Worm (Caenorhabditis elegans) whole organism, young adult: ENCODE data around the gene cav-1.

Source experiments
- C17E4.6 ChIP-seq: fragments of 200-800 bp; sonication (Bioruptor generic); IDR thresholded peaks from 2 replicates; pipeline ENCODE4 v1.3.6; 2022; ENCODE audit warnings: missing genetic modification reagents, missing genetic modification characterization, missing compliant biosample characterization
- F23B12.7 ChIP-seq: sonication (generic microtip); optimal IDR thresholded peaks from 2 replicates; lab custom pipeline; 2017; ENCODE audit warnings: missing genetic modification characterization, mild to moderate bottlenecking, missing compliant biosample characterization, antibody characterized with exemption, moderate library complexity; ENCODE audit not compliant: insufficient read depth
- F37B4.10 ChIP-seq: fragments of 200-800 bp; sonication (Bioruptor generic); IDR thresholded peaks from 2 replicates; pipeline ENCODE4 v1.3.6; 2022; ENCODE audit warnings: missing genetic modification characterization, missing compliant biosample characterization
- F49E8.2 ChIP-seq: sonication (generic microtip); optimal IDR thresholded peaks from 3 replicates; lab custom pipeline; 2017; ENCODE audit warnings: missing genetic modification characterization, mild to moderate bottlenecking, missing compliant biosample characterization, antibody characterized with exemption, moderate library complexity; ENCODE audit not compliant: insufficient read depth
- T26A5.8 ChIP-seq: sonication (generic microtip); optimal IDR thresholded peaks from 2 replicates; lab custom pipeline; 2016; ENCODE audit warnings: missing genetic modification characterization, missing compliant biosample characterization
- Y95B8A.8 ChIP-seq: fragments of 200-800 bp; sonication (Bioruptor generic); IDR thresholded peaks from 2 replicates; pipeline ENCODE4 v1.3.6; 2022; ENCODE audit warnings: missing genetic modification reagents, missing genetic modification characterization, missing compliant biosample characterization
- akir-1 ChIP-seq: fragments of 200-800 bp; sonication (Bioruptor generic); optimal IDR thresholded peaks from 2 replicates; lab custom pipeline; 2018; ENCODE audit warnings: mild to moderate bottlenecking, missing genetic modification characterization, moderate library complexity, missing compliant biosample characterization
- aptf-3 ChIP-seq: fragments of 200-800 bp; sonication (Bioruptor generic); IDR thresholded peaks from 2 replicates; pipeline ENCODE4 v1.3.6; 2022; ENCODE audit warnings: missing genetic modification characterization, missing compliant biosample characterization
- atf-7 ChIP-seq: sonication (generic microtip); optimal IDR thresholded peaks from 2 replicates; lab custom pipeline; 2017; ENCODE audit warnings: mild to moderate bottlenecking, missing genetic modification characterization, missing compliant biosample characterization
- athp-1 ChIP-seq: sonication (generic microtip); optimal IDR thresholded peaks from 2 replicates; lab custom pipeline; 2017; ENCODE audit warnings: mild to moderate bottlenecking, missing genetic modification characterization, missing compliant biosample characterization
- attf-3 ChIP-seq: fragments of 200-800 bp; sonication (Bioruptor generic); conservative IDR thresholded peaks from 2 replicates; pipeline ENCODE4 v1.3.6; 2022; ENCODE audit warnings: missing genetic modification reagents, missing genetic modification characterization, missing compliant biosample characterization
- attf-6 ChIP-seq: fragments of 200-800 bp; sonication (Bioruptor generic); IDR thresholded peaks from 2 replicates; pipeline ENCODE4 v1.3.6; 2022; ENCODE audit warnings: missing genetic modification reagents, missing genetic modification characterization, missing compliant biosample characterization
- bed-2 ChIP-seq: fragments of 200-800 bp; sonication (Bioruptor generic); IDR thresholded peaks from 2 replicates; pipeline ENCODE4 v1.3.6; 2022; ENCODE audit warnings: missing genetic modification reagents, missing genetic modification characterization, missing compliant biosample characterization
- ceh-40 ChIP-seq: fragments of 200-800 bp; sonication (Bioruptor generic); IDR thresholded peaks from 2 replicates; pipeline ENCODE4 v1.3.6; 2022; ENCODE audit warnings: missing genetic modification characterization, missing compliant biosample characterization
- chd-7 ChIP-seq: sonication (generic microtip); optimal IDR thresholded peaks from 2 replicates; lab custom pipeline; 2016; ENCODE audit warnings: mild to moderate bottlenecking, missing genetic modification characterization, moderate library complexity, missing compliant biosample characterization
- dox-1 ChIP-seq: fragments of 200-800 bp; sonication (Bioruptor generic); IDR thresholded peaks from 2 replicates; pipeline ENCODE4 v1.3.6; 2022; ENCODE audit warnings: missing genetic modification reagents, missing genetic modification characterization, missing compliant biosample characterization
- dpff-1 ChIP-seq: sonication (generic microtip); optimal IDR thresholded peaks from 2 replicates; lab custom pipeline; 2017; ENCODE audit warnings: mild to moderate bottlenecking, missing genetic modification characterization, missing compliant biosample characterization
- dpl-1 ChIP-seq: fragments of 150-350 bp; optimal IDR thresholded peaks from 2 replicates; lab custom pipeline; 2014; ENCODE audit warnings: missing biosample characterization, missing genetic modification reagents, missing genetic modification characterization
- egl-18 ChIP-seq: fragments of 200-800 bp; sonication (Bioruptor generic); IDR thresholded peaks from 2 replicates; pipeline ENCODE4 v1.3.6; 2022; ENCODE audit warnings: missing genetic modification reagents, missing genetic modification characterization, missing compliant biosample characterization
- hlh-12 ChIP-seq: sonication (generic microtip); optimal IDR thresholded peaks from 2 replicates; lab custom pipeline; 2016; ENCODE audit warnings: missing genetic modification characterization, missing compliant biosample characterization
- hlh-26 ChIP-seq: fragments of 200-800 bp; sonication (Bioruptor generic); conservative IDR thresholded peaks from 2 replicates; pipeline ENCODE4 v1.3.6; 2022; ENCODE audit warnings: missing genetic modification reagents, missing genetic modification characterization, missing compliant biosample characterization
- hrde-1 ChIP-seq: sonication (generic microtip); optimal IDR thresholded peaks from 2 replicates; lab custom pipeline; 2016; ENCODE audit warnings: missing genetic modification characterization, mild to moderate bottlenecking, missing compliant biosample characterization, moderate library complexity, missing genotype, missing genetic modification reagents, borderline replicate concordance
- lin-26 ChIP-seq: fragments of 200-800 bp; sonication (Bioruptor generic); IDR thresholded peaks from 2 replicates; pipeline ENCODE4 v1.3.6; 2022; ENCODE audit warnings: missing genetic modification reagents, missing genetic modification characterization, missing compliant biosample characterization
- lin-35 ChIP-seq, 3 experiments: fragments of 150-350 bp in 2 of 3; sonication (generic microtip) in 1 of 3; optimal IDR thresholded peaks; 2 replicates each; lab custom pipeline; 2014 to 2018; ENCODE audit warnings: missing biosample characterization in 3 of 3, missing genetic modification characterization in 3 of 3, missing genetic modification reagents in 3 of 3
- lin-54 ChIP-seq: fragments of 200-800 bp; sonication (Bioruptor generic); optimal IDR thresholded peaks from 2 replicates; lab custom pipeline; 2018; ENCODE audit warnings: mild to moderate bottlenecking, missing genetic modification characterization, missing compliant biosample characterization
- lir-1 ChIP-seq: fragments of 200-800 bp; sonication (Bioruptor generic); conservative IDR thresholded peaks from 2 replicates; pipeline ENCODE4 v1.3.6; 2022; ENCODE audit warnings: missing genetic modification reagents, missing genetic modification characterization, missing compliant biosample characterization
- lsl-1 ChIP-seq: fragments of 200-800 bp; sonication (Bioruptor generic); optimal IDR thresholded peaks from 2 replicates; lab custom pipeline; 2018; ENCODE audit warnings: mild to moderate bottlenecking, missing genetic modification characterization, moderate library complexity, missing compliant biosample characterization
- madf-10 ChIP-seq: sonication (generic microtip); optimal IDR thresholded peaks from 2 replicates; lab custom pipeline; 2016; ENCODE audit warnings: mild to moderate bottlenecking, missing genetic modification characterization, missing compliant biosample characterization
- madf-3 ChIP-seq: fragments of 200-800 bp; sonication (Bioruptor generic); IDR thresholded peaks from 2 replicates; pipeline ENCODE4 v1.3.6; 2022; ENCODE audit warnings: missing genetic modification reagents, missing genetic modification characterization, missing compliant biosample characterization
- mxl-1 ChIP-seq: sonication (generic microtip); optimal IDR thresholded peaks from 2 replicates; lab custom pipeline; 2016; ENCODE audit warnings: missing genetic modification characterization, missing compliant biosample characterization
- nfya-2 ChIP-seq: fragments of 200-800 bp; sonication (Bioruptor generic); IDR thresholded peaks from 2 replicates; pipeline ENCODE4 v1.3.6; 2022; ENCODE audit warnings: missing genetic modification reagents, missing genetic modification characterization, missing compliant biosample characterization
- nfyb-1 ChIP-seq: fragments of 200-800 bp; sonication (Bioruptor generic); IDR thresholded peaks from 2 replicates; pipeline ENCODE4 v1.3.6; 2022; ENCODE audit warnings: missing genetic modification reagents, missing genetic modification characterization, missing compliant biosample characterization
- nhr-27 ChIP-seq: fragments of 200-800 bp; sonication (Bioruptor generic); optimal IDR thresholded peaks from 2 replicates; lab custom pipeline; 2018; ENCODE audit warnings: mild to moderate bottlenecking, missing genetic modification characterization, moderate library complexity, missing compliant biosample characterization
- nhr-90 ChIP-seq: sonication (generic microtip); optimal IDR thresholded peaks from 2 replicates; lab custom pipeline; 2016; ENCODE audit warnings: missing genotype, mild to moderate bottlenecking, missing genetic modification characterization, missing compliant biosample characterization
- rec-8 ChIP-seq, 2 experiments: sonication (generic microtip); optimal IDR thresholded peaks; 2 replicates each; lab custom pipeline; 2016; ENCODE audit warnings: mild to moderate bottlenecking in 2 of 2, missing genetic modification characterization in 2 of 2, missing genetic modification reagents in 2 of 2, missing genotype in 2 of 2, missing biosample characterization in 1 of 2, missing compliant biosample characterization in 1 of 2, moderate library complexity in 1 of 2
- repo-1 ChIP-seq: sonication (generic microtip); optimal IDR thresholded peaks from 2 replicates; lab custom pipeline; 2017; ENCODE audit warnings: mild to moderate bottlenecking, missing genetic modification characterization, missing compliant biosample characterization
- rpc-1 ChIP-seq, 2 experiments: fragments of 150-350 bp in 1 of 2; sonication (generic microtip) in 1 of 2; optimal IDR thresholded peaks; 2 replicates each; lab custom pipeline; 2014 to 2018; ENCODE audit warnings: missing biosample characterization in 1 of 2, missing genetic modification characterization in 1 of 2, missing genetic modification reagents in 1 of 2, missing genotype in 1 of 2
- snpc-1.3 ChIP-seq: sonication (generic microtip); optimal IDR thresholded peaks from 2 replicates; lab custom pipeline; 2017; ENCODE audit warnings: missing genetic modification characterization, mild to moderate bottlenecking, missing compliant biosample characterization, antibody characterized with exemption, moderate library complexity, missing genotype, missing genetic modification reagents; ENCODE audit not compliant: insufficient read depth
- somi-1 ChIP-seq: fragments of 200-800 bp; sonication (Bioruptor generic); optimal IDR thresholded peaks from 2 replicates; lab custom pipeline; 2018; ENCODE audit warnings: mild to moderate bottlenecking, missing genetic modification characterization, missing compliant biosample characterization
- xnd-1 ChIP-seq: sonication (generic microtip); optimal IDR thresholded peaks from 2 replicates; lab custom pipeline; 2016; ENCODE audit warnings: missing genotype, missing genetic modification reagents, missing genetic modification characterization, missing compliant biosample characterization
- zfh-2 ChIP-seq: fragments of 200-800 bp; sonication (Bioruptor generic); conservative IDR thresholded peaks from 2 replicates; pipeline ENCODE4 v1.3.6; 2022; ENCODE audit warnings: missing genetic modification reagents, missing genetic modification characterization, missing compliant biosample characterization
- ztf-22 ChIP-seq: fragments of 200-800 bp; sonication (Bioruptor generic); optimal IDR thresholded peaks from 2 replicates; lab custom pipeline; 2018; ENCODE audit warnings: mild to moderate bottlenecking, missing genetic modification characterization, moderate library complexity, missing compliant biosample characterization
- ztf-3 ChIP-seq: fragments of 200-800 bp; sonication (Bioruptor generic); optimal IDR thresholded peaks from 2 replicates; lab custom pipeline; 2018; ENCODE audit warnings: mild to moderate bottlenecking, missing genetic modification characterization, missing compliant biosample characterization

The cav-1 gene

ce11 chrIV:9789496-9789895 lies 17.2 kb downstream of the cav-1 start, which contains the start of gene T13F2.4:
T13F2.4 (plus strand) TSS chrIV:9789796.
- TF ChIP-seq ceh-40 (GFP tag; lab: Robert Waterston, UW) (no peak), C17E4.6 (GFP tag; lab: Robert Waterston, UW) (no peak), Y95B8A.8 (no peak), lin-54 (GFP tag; lab: Kevin White, UChicago) (no peak), somi-1 (GFP tag; lab: Kevin White, UChicago) (no peak), dox-1 (GFP tag; lab: Robert Waterston, UW) (no peak), rec-8 (tag; optimal IDR thresholded peaks at IDR 0.05; lab: Kevin White, UChicago) (no peak), madf-3 (GFP tag; lab: Robert Waterston, UW) (no peak), xnd-1 (tag; lab: Kevin White, UChicago) (no peak), madf-10 (tag; lab: Kevin White, UChicago) (no peak), chd-7 (tag; lab: Kevin White, UChicago) (no peak), bed-2 (GFP tag; lab: Robert Waterston, UW) (no peak), akir-1 (no peak), lsl-1 (GFP tag; lab: Kevin White, UChicago) (no peak), T26A5.8 (tag; lab: Kevin White, UChicago) (no peak), attf-3 (GFP tag; lab: Robert Waterston, UW) (no peak), ztf-3 (no peak), hrde-1 (tag; lab: Kevin White, UChicago) (no peak), lir-1 (GFP tag; lab: Robert Waterston, UW) (no peak)

ce11 chrIV:9790708-9791107 lies 18.4 kb downstream of the cav-1 start:
- TF ChIP-seq athp-1 (tag; lab: Kevin White, UChicago) (no peak), mxl-1 (no peak), repo-1 (tag; lab: Kevin White, UChicago) (no peak), F37B4.10 (GFP tag; lab: Robert Waterston, UW) (no peak), snpc-1.3 (tag; lab: Kevin White, UChicago) (no peak), akir-1 (no peak), zfh-2 (GFP tag; lab: Robert Waterston, UW) (no peak), rpc-1 (optimal IDR thresholded peaks at IDR 0.05; lab: Kevin White, UChicago) (no peak), rpc-1 (tag; optimal IDR thresholded peaks at IDR 0.05; lab: Kevin White, UChicago) (no peak), egl-18 (no peak), aptf-3 (no peak), lin-35 (GFP tag; optimal IDR thresholded peaks at IDR 0.05; lab: Kevin White, UChicago) (no peak), hlh-26 (GFP tag; lab: Robert Waterston, UW) (no peak), F49E8.2 (tag; lab: Kevin White, UChicago) (no peak), nfya-2 (GFP tag; lab: Robert Waterston, UW) (no peak)

- no peak for TF ChIP-seq lin-26 (GFP tag; lab: Robert Waterston, UW)
- TF ChIP-seq atf-7 (tag; lab: Kevin White, UChicago) = no peak
- no peak for TF ChIP-seq dpl-1
- TF ChIP-seq nhr-27 (tag; lab: Kevin White, UChicago) = no peak
- TF ChIP-seq nhr-90 (tag; lab: Kevin White, UChicago) = no peak
- no peak for TF ChIP-seq rec-8 (tag; optimal IDR thresholded peaks at IDR 0.05; lab: Kevin White, UChicago)
- no peak for TF ChIP-seq F49E8.2 (tag; lab: Kevin White, UChicago)
- TF ChIP-seq rpc-1 (optimal IDR thresholded peaks at IDR 0.05; lab: Kevin White, UChicago) = no peak
- TF ChIP-seq rpc-1 (tag; optimal IDR thresholded peaks at IDR 0.05; lab: Kevin White, UChicago) = no peak
- TF ChIP-seq ztf-22 (GFP tag; lab: Kevin White, UChicago) = no peak
- TF ChIP-seq xnd-1 (tag; lab: Kevin White, UChicago) = no peak
- TF ChIP-seq lir-1 (GFP tag; lab: Robert Waterston, UW) = no peak
- TF ChIP-seq F23B12.7 = no peak
- TF ChIP-seq nfyb-1 (GFP tag; lab: Robert Waterston, UW) = no peak
- TF ChIP-seq hlh-12 (tag; lab: Kevin White, UChicago) = no peak
- TF ChIP-seq attf-6 (GFP tag; lab: Robert Waterston, UW) = no peak
- no peak for TF ChIP-seq dpff-1 (tag; lab: Kevin White, UChicago)
- TF ChIP-seq lsl-1 (GFP tag; lab: Kevin White, UChicago) = no peak
These were observed 22.9 kb downstream of the cav-1 start for ce11 chrIV:9795250-9795649.
